In the genomic region with DNA sequence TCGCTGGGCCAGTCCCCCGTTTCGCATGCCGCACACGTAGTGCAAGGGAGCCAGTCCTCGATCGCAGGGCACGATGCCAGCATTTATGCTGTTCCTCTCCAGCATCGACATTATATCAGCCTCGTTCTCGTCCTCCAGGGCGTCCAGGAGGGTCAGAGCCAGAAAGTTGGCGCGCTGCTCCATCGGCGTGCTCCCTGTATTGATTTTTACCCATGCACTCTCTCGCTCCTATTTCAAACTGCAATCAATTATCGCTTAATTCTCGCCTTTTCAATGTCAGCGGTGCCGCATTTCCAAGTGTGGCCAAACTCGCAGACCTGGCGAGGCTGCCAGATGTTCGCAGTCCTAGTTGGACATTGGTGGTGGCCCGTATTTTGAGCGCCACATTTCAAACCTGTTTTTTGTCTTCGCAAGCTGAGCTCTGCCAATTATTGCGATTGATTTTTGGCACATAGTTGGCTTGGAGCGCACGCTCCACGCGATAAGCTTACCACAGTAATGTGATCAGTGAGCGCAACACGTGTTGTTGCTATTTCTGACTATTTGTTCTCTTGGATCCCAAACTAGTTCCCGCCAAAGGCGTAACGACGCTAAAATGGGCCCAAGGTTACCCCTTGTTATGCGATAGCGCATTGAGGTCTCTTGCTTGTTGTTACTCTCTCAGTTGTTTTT, we compare ENCODE assay signal across 1 fruit fly cellular context.
A peak's percentile ranks its signal among the peaks of the same experiment; 100 is the strongest.
TF ChIP-seq lines count a peak whose summit lies in the region.

TSS of gene CG8679 (minus strand) at position 305 of the 672 bp plus-strand sequence.

TF ChIP-seq in whole organism, embryonic, 481 proteins besides CTCF, POLR2A, EP300 and RAD21 (continued from another document and continues in another):
- TF ChIP-seq CG9817 (tag; optimal IDR thresholded peaks at IDR 0.05; lab: Kevin White, UChicago) = no peak
- TF ChIP-seq CHES-1-like (GFP tag; optimal IDR thresholded peaks at IDR 0.05; lab: Kevin White, UChicago) = peak; percentile 16
- TF ChIP-seq CG4424 (GFP tag; optimal IDR thresholded peaks at IDR 0.05; lab: Kevin White, UChicago) = no peak
- peak; percentile 75 for TF ChIP-seq CG12769 (tag; optimal IDR thresholded peaks at IDR 0.05; lab: Kevin White, UChicago)
- no peak for TF ChIP-seq pnt (GFP tag; optimal IDR thresholded peaks at IDR 0.05; lab: Kevin White, UChicago)
- no peak for TF ChIP-seq CG10431 (GFP tag; optimal IDR thresholded peaks at IDR 0.05; lab: Kevin White, UChicago)
- peak; percentile 35 for TF ChIP-seq schlank (tag; optimal IDR thresholded peaks at IDR 0.05; lab: Kevin White, UChicago)
- no peak for TF ChIP-seq vnd (GFP tag; IDR thresholded peaks at IDR 0.05; lab: Robert Waterston, UW; ENCODE audit: partially characterized antibody)
- TF ChIP-seq Poxn (GFP tag; IDR thresholded peaks at IDR 0.05; lab: Robert Waterston, UW) = no peak
- no peak for TF ChIP-seq Spps (tag; optimal IDR thresholded peaks at IDR 0.05; lab: Kevin White, UChicago)
- no peak for TF ChIP-seq emc (GFP tag; optimal IDR thresholded peaks at IDR 0.05; lab: Kevin White, UChicago)
- no peak for TF ChIP-seq fd3F (GFP tag; optimal IDR thresholded peaks at IDR 0.05; lab: Kevin White, UChicago)
- TF ChIP-seq Dek (tag; optimal IDR thresholded peaks at IDR 0.05; lab: Kevin White, UChicago) = no peak
- TF ChIP-seq trh (GFP tag; optimal IDR thresholded peaks at IDR 0.05; lab: Kevin White, UChicago) = no peak
- no peak for TF ChIP-seq Bteb2 (GFP tag; optimal IDR thresholded peaks at IDR 0.05; lab: Kevin White, UChicago)
- TF ChIP-seq pfk (GFP tag; optimal IDR thresholded peaks at IDR 0.05; lab: Kevin White, UChicago) = no peak
- TF ChIP-seq Sin3A (optimal IDR thresholded peaks at IDR 0.05; lab: Kevin White, UChicago) = peak; percentile 79
- TF ChIP-seq ems (GFP tag; optimal IDR thresholded peaks at IDR 0.05; lab: Kevin White, UChicago) = no peak
- TF ChIP-seq odd (GFP tag; optimal IDR thresholded peaks at IDR 0.05; lab: Kevin White, UChicago) = peak; percentile 23
- no peak for TF ChIP-seq eyg (GFP tag; optimal IDR thresholded peaks at IDR 0.05; lab: Kevin White, UChicago)
- TF ChIP-seq CG1832 (GFP tag; optimal IDR thresholded peaks at IDR 0.05; lab: Kevin White, UChicago) = no peak
- TF ChIP-seq CG4854 (GFP tag; optimal IDR thresholded peaks at IDR 0.05; lab: Kevin White, UChicago) = no peak
- TF ChIP-seq CG2712 (tag; optimal IDR thresholded peaks at IDR 0.05; lab: Kevin White, UChicago) = peak; percentile 16
- no peak for TF ChIP-seq CG8089 (GFP tag; optimal IDR thresholded peaks at IDR 0.05; lab: Kevin White, UChicago)
- no peak for TF ChIP-seq CG3163 (GFP tag; optimal IDR thresholded peaks at IDR 0.05; lab: Kevin White, UChicago)
- TF ChIP-seq hb (GFP tag; IDR thresholded peaks at IDR 0.05; lab: Robert Waterston, UW; ENCODE audit: partially characterized antibody) = no peak
- TF ChIP-seq CG10654 (GFP tag; optimal IDR thresholded peaks at IDR 0.05; lab: Kevin White, UChicago) = no peak
- TF ChIP-seq scrt (GFP tag; optimal IDR thresholded peaks at IDR 0.05; lab: Kevin White, UChicago) = no peak
- TF ChIP-seq PHDP (tag; optimal IDR thresholded peaks at IDR 0.05; lab: Kevin White, UChicago) = no peak
- no peak for TF ChIP-seq CG8478 (optimal IDR thresholded peaks at IDR 0.05; lab: Kevin White, UChicago)
- TF ChIP-seq CG1024 (GFP tag; IDR thresholded peaks at IDR 0.05; lab: Robert Waterston, UW) = no peak
- TF ChIP-seq Drgx (GFP tag; IDR thresholded peaks at IDR 0.05; lab: Robert Waterston, UW) = no peak
- no peak for TF ChIP-seq BtbVII (GFP tag; optimal IDR thresholded peaks at IDR 0.05; lab: Kevin White, UChicago)
- no peak for TF ChIP-seq Ssrp (tag; optimal IDR thresholded peaks at IDR 0.05; lab: Kevin White, UChicago)
- TF ChIP-seq CG32767 (GFP tag; IDR thresholded peaks at IDR 0.05; lab: Robert Waterston, UW) = no peak
- TF ChIP-seq CG14014 (GFP tag; IDR thresholded peaks at IDR 0.05; lab: Robert Waterston, UW) = no peak
- peak; percentile 78 for TF ChIP-seq sens (GFP tag; lab: Kevin White, UChicago)
- TF ChIP-seq insv (GFP tag; optimal IDR thresholded peaks at IDR 0.05; lab: Kevin White, UChicago) = peak in 1 of 2 experiments; percentile 70
- no peak for TF ChIP-seq maf-S (GFP tag; optimal IDR thresholded peaks at IDR 0.05; lab: Kevin White, UChicago)
- no peak for TF ChIP-seq ssp (GFP tag; IDR thresholded peaks at IDR 0.05; lab: Robert Waterston, UW)
- no peak for TF ChIP-seq psq (GFP tag; optimal IDR thresholded peaks at IDR 0.05; lab: Kevin White, UChicago)
- no peak for TF ChIP-seq oc (tag; optimal IDR thresholded peaks at IDR 0.05; lab: Kevin White, UChicago)
- TF ChIP-seq CG18262 (tag; optimal IDR thresholded peaks at IDR 0.05; lab: Kevin White, UChicago) = no peak
- TF ChIP-seq CG7839 (tag; optimal IDR thresholded peaks at IDR 0.05; lab: Kevin White, UChicago) = no peak
- TF ChIP-seq HLH54F (GFP tag; optimal IDR thresholded peaks at IDR 0.05; lab: Kevin White, UChicago) = no peak
- TF ChIP-seq Rx (GFP tag; IDR thresholded peaks at IDR 0.05; lab: Robert Waterston, UW) = no peak
- TF ChIP-seq B-H1 (GFP tag; IDR thresholded peaks at IDR 0.05; lab: Robert Waterston, UW) = no peak
- TF ChIP-seq Mrtf (GFP tag; IDR thresholded peaks at IDR 0.05; lab: Robert Waterston, UW) = no peak
- TF ChIP-seq CG13894 (tag; optimal IDR thresholded peaks at IDR 0.05; lab: Kevin White, UChicago) = peak; percentile 26
- TF ChIP-seq crp (GFP tag; optimal IDR thresholded peaks at IDR 0.05; lab: Kevin White, UChicago) = peak in 1 of 2 experiments; percentile 35
- no peak for TF ChIP-seq zfh2 (GFP tag; optimal IDR thresholded peaks at IDR 0.05; lab: Kevin White, UChicago)
- TF ChIP-seq CG3847 (GFP tag; IDR thresholded peaks at IDR 0.05; lab: Robert Waterston, UW) = peak; percentile 56
- TF ChIP-seq CG11696 (GFP tag; IDR thresholded peaks at IDR 0.05; lab: Robert Waterston, UW) = no peak
- TF ChIP-seq Scr (GFP tag; IDR thresholded peaks at IDR 0.05; lab: Robert Waterston, UW; ENCODE audit: partially characterized antibody) = peak; percentile 46
- TF ChIP-seq CG17186 (GFP tag; optimal IDR thresholded peaks at IDR 0.05; lab: Kevin White, UChicago) = peak; percentile 67
- no peak for TF ChIP-seq Blimp-1 (GFP tag; optimal IDR thresholded peaks at IDR 0.05; lab: Kevin White, UChicago)
- no peak for TF ChIP-seq CG8944 (GFP tag; optimal IDR thresholded peaks at IDR 0.05; lab: Kevin White, UChicago)
- TF ChIP-seq nerfin-2 (GFP tag; IDR thresholded peaks at IDR 0.05; lab: Robert Waterston, UW; ENCODE audit: partially characterized antibody) = no peak
- peak; percentile 95 for TF ChIP-seq rib (GFP tag; IDR thresholded peaks at IDR 0.05; lab: Robert Waterston, UW)
- no peak for TF ChIP-seq CG17612 (GFP tag; IDR thresholded peaks at IDR 0.05; lab: Robert Waterston, UW)
- peak; percentile 45 for TF ChIP-seq dm (GFP tag; optimal IDR thresholded peaks at IDR 0.05; lab: Kevin White, UChicago)
- TF ChIP-seq CG4404 (GFP tag; IDR thresholded peaks at IDR 0.05; lab: Robert Waterston, UW) = no peak
- TF ChIP-seq az2 (GFP tag; optimal IDR thresholded peaks at IDR 0.05; lab: Kevin White, UChicago) = no peak
- no peak for TF ChIP-seq gem (tag; optimal IDR thresholded peaks at IDR 0.05; lab: Kevin White, UChicago)
- peak; percentile 74 for TF ChIP-seq Ets65A (GFP tag; lab: Kevin White, UChicago)
- no peak for TF ChIP-seq al (GFP tag; IDR thresholded peaks at IDR 0.05; lab: Robert Waterston, UW)
- TF ChIP-seq CG7271 (tag; optimal IDR thresholded peaks at IDR 0.05; lab: Kevin White, UChicago) = no peak
- no peak for TF ChIP-seq CG11456 (GFP tag; IDR thresholded peaks at IDR 0.05; lab: Robert Waterston, UW)
- no peak for TF ChIP-seq Usf (GFP tag; optimal IDR thresholded peaks at IDR 0.05; lab: Kevin White, UChicago)
- TF ChIP-seq CG12104 (GFP tag; optimal IDR thresholded peaks at IDR 0.05; lab: Kevin White, UChicago) = no peak
- no peak for TF ChIP-seq sna (GFP tag; IDR thresholded peaks at IDR 0.05; lab: Robert Waterston, UW; ENCODE audit: partially characterized antibody)
- no peak for TF ChIP-seq CG13424 (tag; optimal IDR thresholded peaks at IDR 0.05; lab: Kevin White, UChicago)
- TF ChIP-seq E2f1 (GFP tag; IDR thresholded peaks at IDR 0.05; lab: Robert Waterston, UW) = no peak
- TF ChIP-seq tup (GFP tag; optimal IDR thresholded peaks at IDR 0.05; lab: Kevin White, UChicago) = no peak
- TF ChIP-seq Atf3 (GFP tag; optimal IDR thresholded peaks at IDR 0.05; lab: Kevin White, UChicago) = no peak
- no peak for TF ChIP-seq CG12942 (GFP tag; optimal IDR thresholded peaks at IDR 0.05; lab: Kevin White, UChicago)
- TF ChIP-seq Dref (GFP tag; IDR thresholded peaks at IDR 0.05; lab: Robert Waterston, UW) = peak; percentile 35
- no peak for TF ChIP-seq Atf-2 (GFP tag; optimal IDR thresholded peaks at IDR 0.05; lab: Kevin White, UChicago)
- no peak for TF ChIP-seq Doc2 (GFP tag; IDR thresholded peaks at IDR 0.05; lab: Robert Waterston, UW)
- TF ChIP-seq chinmo (GFP tag; IDR thresholded peaks at IDR 0.05; lab: Robert Waterston, UW; ENCODE audit: partially characterized antibody) = peak; percentile 98
- no peak for TF ChIP-seq CG30431 (GFP tag; optimal IDR thresholded peaks at IDR 0.05; lab: Kevin White, UChicago)
- no peak for TF ChIP-seq Ravus (GFP tag; IDR thresholded peaks at IDR 0.05; lab: Robert Waterston, UW)
- no peak for TF ChIP-seq Six4 (GFP tag; optimal IDR thresholded peaks at IDR 0.05; lab: Kevin White, UChicago)
- peak; percentile 57 for TF ChIP-seq Myb (GFP tag; optimal IDR thresholded peaks at IDR 0.05; lab: Kevin White, UChicago)
- TF ChIP-seq knrl (GFP tag; IDR thresholded peaks at IDR 0.05; lab: Robert Waterston, UW; ENCODE audit: partially characterized antibody) = peak; percentile 46
- TF ChIP-seq lbe (GFP tag; optimal IDR thresholded peaks at IDR 0.05; lab: Kevin White, UChicago) = no peak
- no peak for TF ChIP-seq seq (GFP tag; IDR thresholded peaks at IDR 0.05; lab: Robert Waterston, UW)
- TF ChIP-seq CG7963 (GFP tag; IDR thresholded peaks at IDR 0.05; lab: Robert Waterston, UW; ENCODE audit: partially characterized antibody) = peak; percentile 6; the same call in 1 of the 3 replicates
- no peak for TF ChIP-seq grn (GFP tag; optimal IDR thresholded peaks at IDR 0.05; lab: Kevin White, UChicago)
- TF ChIP-seq crol (GFP tag; IDR thresholded peaks at IDR 0.05; lab: Robert Waterston, UW) = no peak
- no peak for TF ChIP-seq Sox100B (GFP tag; optimal IDR thresholded peaks at IDR 0.05; lab: Kevin White, UChicago)
- no peak for TF ChIP-seq CG6854 (GFP tag; optimal IDR thresholded peaks at IDR 0.05; lab: Kevin White, UChicago)
- TF ChIP-seq CG18011 (GFP tag; optimal IDR thresholded peaks at IDR 0.05; lab: Kevin White, UChicago) = no peak
- TF ChIP-seq CG2202 (tag; optimal IDR thresholded peaks at IDR 0.05; lab: Kevin White, UChicago) = no peak
- TF ChIP-seq CG9932 (GFP tag; IDR thresholded peaks at IDR 0.05; lab: Robert Waterston, UW) = 0 out of 2 replicates have a peak, but pooled peaks have one; percentile 25
- TF ChIP-seq ewg (GFP tag; optimal IDR thresholded peaks at IDR 0.05; lab: Kevin White, UChicago) = no peak
- TF ChIP-seq CG33557 (GFP tag; optimal IDR thresholded peaks at IDR 0.05; lab: Kevin White, UChicago) = no peak
- TF ChIP-seq bab2 (GFP tag; optimal IDR thresholded peaks at IDR 0.05; lab: Kevin White, UChicago) = no peak
- no peak for TF ChIP-seq run (tag; optimal IDR thresholded peaks at IDR 0.05; lab: Kevin White, UChicago)
- no peak for TF ChIP-seq CG5245 (GFP tag; optimal IDR thresholded peaks at IDR 0.05; lab: Kevin White, UChicago)
- no peak for TF ChIP-seq CG6689 (GFP tag; IDR thresholded peaks at IDR 0.05; lab: Robert Waterston, UW)
- TF ChIP-seq chn (GFP tag; optimal IDR thresholded peaks at IDR 0.05; lab: Kevin White, UChicago) = no peak
- peak; percentile 52 for TF ChIP-seq MESR4 (GFP tag; optimal IDR thresholded peaks at IDR 0.05; lab: Kevin White, UChicago)
- peak; percentile 8 for TF ChIP-seq ERR (GFP tag; optimal IDR thresholded peaks at IDR 0.05; lab: Kevin White, UChicago)
- no peak for TF ChIP-seq Aef1 (GFP tag; IDR thresholded peaks at IDR 0.05; lab: Robert Waterston, UW)
- peak; percentile 78 for TF ChIP-seq Lhr (GFP tag; optimal IDR thresholded peaks at IDR 0.05; lab: Kevin White, UChicago)
- TF ChIP-seq HmgZ (tag; optimal IDR thresholded peaks at IDR 0.05; lab: Kevin White, UChicago) = peak; percentile 60
- TF ChIP-seq pho (GFP tag; optimal IDR thresholded peaks at IDR 0.05; lab: Kevin White, UChicago) = no peak
- peak; percentile 19 for TF ChIP-seq gro (GFP tag; optimal IDR thresholded peaks at IDR 0.05; lab: Kevin White, UChicago)
- TF ChIP-seq CG6272 (GFP tag; IDR thresholded peaks at IDR 0.05; lab: Robert Waterston, UW) = no peak
- TF ChIP-seq Bdp1 (GFP tag; optimal IDR thresholded peaks at IDR 0.05; lab: Kevin White, UChicago) = no peak
- no peak for TF ChIP-seq nerfin-1 (tag; optimal IDR thresholded peaks at IDR 0.05; lab: Kevin White, UChicago)
- TF ChIP-seq CG1792 (GFP tag; optimal IDR thresholded peaks at IDR 0.05; lab: Kevin White, UChicago) = no peak
- TF ChIP-seq CG17359 (tag; optimal IDR thresholded peaks at IDR 0.05; lab: Kevin White, UChicago) = no peak
- peak; percentile 80 for TF ChIP-seq gfzf (GFP tag; optimal IDR thresholded peaks at IDR 0.05; lab: Kevin White, UChicago)
- TF ChIP-seq CG6254 (GFP tag; optimal IDR thresholded peaks at IDR 0.05; lab: Kevin White, UChicago) = no peak
- TF ChIP-seq lmd (GFP tag; IDR thresholded peaks at IDR 0.05; lab: Robert Waterston, UW) = no peak
- no peak for TF ChIP-seq wor (GFP tag; IDR thresholded peaks at IDR 0.05; lab: Robert Waterston, UW)
- TF ChIP-seq Lim3 (GFP tag; IDR thresholded peaks at IDR 0.05; lab: Robert Waterston, UW) = no peak
- TF ChIP-seq CG14441 (GFP tag; IDR thresholded peaks at IDR 0.05; lab: Robert Waterston, UW) = no peak
- TF ChIP-seq Tbp (GFP tag; optimal IDR thresholded peaks at IDR 0.05; lab: Kevin White, UChicago) = no peak
- TF ChIP-seq CG34422 (GFP tag; IDR thresholded peaks at IDR 0.05; lab: Robert Waterston, UW) = no peak
- no peak for TF ChIP-seq CG10321 (GFP tag; IDR thresholded peaks at IDR 0.05; lab: Robert Waterston, UW)
- TF ChIP-seq kah (GFP tag; optimal IDR thresholded peaks at IDR 0.05; lab: Kevin White, UChicago) = no peak
- TF ChIP-seq zen (tag; optimal IDR thresholded peaks at IDR 0.05; lab: Kevin White, UChicago) = peak; percentile 10
- TF ChIP-seq CG11093 (GFP tag; IDR thresholded peaks at IDR 0.05; lab: Robert Waterston, UW) = no peak
- no peak for TF ChIP-seq Nf-YB (GFP tag; optimal IDR thresholded peaks at IDR 0.05; lab: Kevin White, UChicago)
- peak; percentile 69 for TF ChIP-seq CG13287 (GFP tag; IDR thresholded peaks at IDR 0.05; lab: Robert Waterston, UW; ENCODE audit: partially characterized antibody)
- TF ChIP-seq HLH4C (GFP tag; IDR thresholded peaks at IDR 0.05; lab: Robert Waterston, UW; ENCODE audit: partially characterized antibody) = peak; percentile 35; the same call in 1 of the 3 replicates
